Worm (Caenorhabditis elegans) whole organism, early embryonic: ENCODE measurements around the gene rps-8.

Experiments
- aly-1 ChIP-seq: sonication (generic microtip); optimal IDR thresholded peaks from 2 replicates; lab custom pipeline; 2016; ENCODE audit warnings: missing genetic modification characterization, missing compliant biosample characterization
- ama-1 ChIP-seq: fragments of 150-350 bp; optimal IDR thresholded peaks from 2 replicates; lab custom pipeline; 2014
- hmg-4 ChIP-seq: fragments of 200-800 bp; sonication (Bioruptor generic); optimal IDR thresholded peaks from 2 replicates; lab custom pipeline; 2018; ENCODE audit warnings: mild to moderate bottlenecking, missing genetic modification characterization, missing compliant biosample characterization
- hnd-1 ChIP-seq: sonication (generic microtip); optimal IDR thresholded peaks from 2 replicates; lab custom pipeline; 2016; ENCODE audit warnings: missing genetic modification characterization, missing compliant biosample characterization
- tbx-11 ChIP-seq: fragments of 200-800 bp; sonication (Bioruptor generic); IDR thresholded peaks from 2 replicates; pipeline ENCODE4 v1.3.6; 2022; ENCODE audit warnings: missing genetic modification characterization, missing compliant biosample characterization

- TF ChIP-seq ama-1 (lab: Kevin White, UChicago) = no peak
- TF ChIP-seq aly-1 (tag; lab: Kevin White, UChicago) = no peak
- no peak for TF ChIP-seq hmg-4 (GFP tag; lab: Kevin White, UChicago)
- TF ChIP-seq hnd-1 (tag; lab: Kevin White, UChicago) = no peak
- no peak for TF ChIP-seq tbx-11
Observed at ce11 chrIV:7310842-7311241, 2.8 kb downstream of the rps-8 start.
